Fruit fly (Drosophila melanogaster) whole organism, adult: ENCODE data around the gene Tspo.

Source experiments
- CG14711 ChIP-seq: fragments of 200-800 bp; sonication (Bioruptor generic); optimal IDR thresholded peaks from 2 replicates; lab custom pipeline; 2018; ENCODE audit warnings: missing biosample characterization, mild to moderate bottlenecking, missing genetic modification characterization, moderate library complexity
- CG33017 ChIP-seq: fragments of 200-800 bp; sonication (Bioruptor generic); optimal IDR thresholded peaks from 2 replicates; lab custom pipeline; 2018; ENCODE audit warnings: missing biosample characterization, mild to moderate bottlenecking, missing genetic modification characterization, moderate library complexity
- Clk ChIP-seq: fragments of 200-800 bp; sonication (Bioruptor generic); optimal IDR thresholded peaks from 2 replicates; lab custom pipeline; 2017; ENCODE audit warnings: missing biosample characterization, missing genetic modification characterization
- Mnt ChIP-seq: fragments of 200-800 bp; sonication (Bioruptor generic); optimal IDR thresholded peaks from 2 replicates; lab custom pipeline; 2016; ENCODE audit warnings: missing biosample characterization, mild to moderate bottlenecking, missing genetic modification characterization
- bab1 ChIP-seq: fragments of 200-800 bp; sonication (Bioruptor generic); optimal IDR thresholded peaks from 3 replicates; lab custom pipeline; 2019; ENCODE audit warnings: missing biosample characterization, mild to moderate bottlenecking, missing genetic modification characterization, moderate library complexity
- cnc ChIP-seq, 2 experiments: fragments of >200 bp; optimal IDR thresholded peaks; 2 replicates each; lab custom pipeline; 2017
- ovo ChIP-seq: fragments of 200-800 bp; sonication (Bioruptor generic); optimal IDR thresholded peaks from 2 replicates; lab custom pipeline; 2016; ENCODE audit warnings: missing biosample characterization, missing genetic modification characterization

DNA sequence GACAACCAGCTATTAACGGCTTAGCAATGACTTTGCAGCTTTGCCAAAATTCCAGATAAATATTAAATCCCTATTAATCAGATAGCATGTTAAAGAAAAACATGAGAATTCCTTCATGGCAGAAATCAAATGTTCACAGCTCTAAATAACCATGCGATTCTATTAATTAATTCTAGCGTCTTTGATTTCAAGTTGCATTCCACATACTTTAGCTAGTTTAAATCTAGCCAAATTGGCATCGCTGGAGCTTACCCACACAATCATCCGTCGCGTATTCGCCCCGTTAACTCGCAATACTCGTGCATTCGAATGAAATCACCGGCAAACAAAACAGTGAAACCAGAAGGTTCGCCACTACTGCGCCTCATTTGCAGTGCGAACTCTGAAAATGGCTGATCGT, at the start of gene Tspo:
- TF ChIP-seq Clk (GFP tag; lab: Kevin White, UChicago) (no peak), bab1 (GFP tag; lab: Kevin White, UChicago) (peak; percentile 14), cnc (optimal IDR thresholded peaks at IDR 0.05; lab: Kevin White, UChicago) (peak in 1 of 2 experiments; percentile 94), ovo (peak; percentile 24), Mnt (GFP tag; lab: Kevin White, UChicago) (peak; percentile 43), CG14711 (tag; lab: Kevin White, UChicago) (no peak), CG33017 (tag; lab: Kevin White, UChicago) (no peak)
